Fruit fly (Drosophila melanogaster): ENCODE results near the gene MED1.

Gene MED1

DNA sequence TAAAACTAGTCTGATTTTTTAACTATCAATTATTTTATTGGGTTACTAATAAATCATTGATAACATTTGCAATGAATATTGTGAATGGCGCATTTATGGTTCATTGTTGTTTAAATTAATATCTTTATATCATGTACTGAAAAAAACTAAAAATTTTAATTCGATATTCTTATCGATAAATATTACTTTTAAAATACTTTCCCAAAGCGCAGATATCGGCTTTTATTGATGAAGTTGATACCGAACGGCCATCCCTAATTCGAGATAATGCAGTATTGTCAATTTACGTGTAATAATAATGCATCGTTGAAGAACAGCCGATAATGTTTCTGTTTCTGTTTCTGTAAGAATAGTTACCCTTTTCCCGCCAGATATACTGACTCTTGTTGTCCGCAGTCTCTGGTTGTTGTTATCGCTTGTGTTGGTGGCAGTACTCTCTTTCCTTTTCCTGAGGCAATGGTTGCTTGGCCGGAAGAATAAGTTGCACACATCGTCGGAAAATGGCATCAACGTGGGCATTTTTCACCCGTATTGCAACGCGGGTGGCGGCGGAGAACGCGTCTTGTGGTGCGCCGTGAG is 8.1 kb downstream of the MED1 start (continued):
- TF ChIP-seq knrl (GFP tag; IDR thresholded peaks at IDR 0.05; ENCODE audit: partially characterized antibody) (no peak), CG3726 (GFP tag; IDR thresholded peaks at IDR 0.05) (no peak), CG2889 (GFP tag; IDR thresholded peaks at IDR 0.05) (no peak), pros (GFP tag; optimal IDR thresholded peaks at IDR 0.05) (no peak), CG8281 (tag; optimal IDR thresholded peaks at IDR 0.05) (peak; percentile 94), unc-4 (GFP tag; IDR thresholded peaks at IDR 0.05; ENCODE audit: partially characterized antibody) (peak; percentile 82), row (GFP tag; IDR thresholded peaks at IDR 0.05) (no peak; the same call in 2 of the 3 replicates), ci (GFP tag; IDR thresholded peaks at IDR 0.05) (no peak), ac (GFP tag; optimal IDR thresholded peaks at IDR 0.05) (no peak), Lpt (GFP tag; optimal IDR thresholded peaks at IDR 0.05) (no peak), eyg (GFP tag; optimal IDR thresholded peaks at IDR 0.05) (no peak), CG17186 (GFP tag; optimal IDR thresholded peaks at IDR 0.05) (peak; percentile 47), oc (tag; optimal IDR thresholded peaks at IDR 0.05) (no peak), CG9797 (GFP tag; optimal IDR thresholded peaks at IDR 0.05) (peak; percentile 2), CG1647 (GFP tag; optimal IDR thresholded peaks at IDR 0.05) (no peak), tll (GFP tag; optimal IDR thresholded peaks at IDR 0.05) (no peak), CG14441 (GFP tag; IDR thresholded peaks at IDR 0.05) (no peak), CG8478 (optimal IDR thresholded peaks at IDR 0.05) (no peak), ro (GFP tag; IDR thresholded peaks at IDR 0.05) (no peak), GATAe (GFP tag; conservative IDR thresholded peaks at IDR 0.05) (no peak), CG12391 (tag; optimal IDR thresholded peaks at IDR 0.05) (no peak), chinmo (GFP tag; IDR thresholded peaks at IDR 0.05; ENCODE audit: partially characterized antibody) (peak; percentile 78; the same call in 2 of the 4 replicates), Gsc (GFP tag; IDR thresholded peaks at IDR 0.05) (no peak), Dip3 (GFP tag; optimal IDR thresholded peaks at IDR 0.05) (no peak), Lim3 (GFP tag; IDR thresholded peaks at IDR 0.05) (no peak), MBD-R2 (GFP tag; IDR thresholded peaks at IDR 0.05) (peak; percentile 60; the same call in 1 of the 2 replicates), CG3995 (GFP tag; optimal IDR thresholded peaks at IDR 0.05) (peak; percentile 97), CG13424 (tag; optimal IDR thresholded peaks at IDR 0.05) (no peak), CG4617 (GFP tag; optimal IDR thresholded peaks at IDR 0.05; ENCODE audit: borderline replicate concordance) (peak; percentile 76)

DNA sequence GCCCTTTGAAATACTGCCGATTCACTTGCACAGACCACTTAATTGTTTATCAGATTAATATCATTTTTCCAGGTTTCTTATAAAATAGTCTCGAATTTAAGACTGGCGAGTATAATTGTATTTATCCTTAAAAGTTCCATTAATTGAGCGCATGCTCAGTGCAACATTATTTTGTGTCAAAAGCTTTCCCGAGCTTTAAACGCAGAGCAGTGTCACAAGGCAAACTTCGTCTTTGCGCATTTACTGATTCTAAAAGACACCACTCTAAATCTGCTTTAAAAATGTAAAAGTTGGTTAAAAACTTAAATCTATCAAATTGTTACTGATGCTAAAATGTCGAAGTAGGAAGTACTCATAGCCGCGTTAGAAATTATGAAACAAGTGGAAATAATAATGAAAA is 8.7 kb downstream of the MED1 start, which contains the start of the genes CG7166 and Alg11:
Gene CG7166, minus strand, starts transcription at position 101 of the 400 bp plus-strand sequence.
Gene Alg11, plus strand, starts transcription at position 260 of the 400 bp plus-strand sequence.
- TF ChIP-seq Hr3 (GFP tag; optimal IDR thresholded peaks at IDR 0.05) (no peak), eyg (GFP tag; optimal IDR thresholded peaks at IDR 0.05) (no peak), ewg (GFP tag; optimal IDR thresholded peaks at IDR 0.05) (peak; percentile 88), sens (GFP tag) (peak; percentile 56), CG18011 (GFP tag; optimal IDR thresholded peaks at IDR 0.05) (no peak), CG31365 (tag; optimal IDR thresholded peaks at IDR 0.05) (no peak)

DNA sequence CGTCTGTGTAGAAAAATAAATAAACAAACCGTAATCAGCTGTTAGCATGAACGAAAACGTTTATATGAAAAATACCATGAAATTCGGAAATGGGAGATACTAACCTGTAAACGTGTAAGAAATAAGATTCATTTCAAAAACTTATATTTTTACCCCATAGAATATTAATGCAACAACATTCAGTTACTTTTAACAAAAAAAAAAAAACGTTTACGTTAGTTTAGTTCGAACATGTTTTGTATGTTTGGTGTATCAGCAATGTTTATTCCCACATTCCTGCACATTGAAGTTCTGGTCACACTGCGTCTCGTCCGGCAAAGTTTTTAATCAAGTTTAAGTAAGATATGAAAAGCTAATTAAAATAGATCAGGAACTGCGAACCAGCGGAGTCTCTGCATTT is 16.9 kb downstream of the MED1 start, which contains the start of the genes S1P and CG11307:
Gene S1P, minus strand, starts transcription at position 23 of the 400 bp plus-strand sequence.
Gene CG11307, plus strand, starts transcription at position 270 of the 400 bp plus-strand sequence.
- TF ChIP-seq CHES-1-like (GFP tag; optimal IDR thresholded peaks at IDR 0.05), result no peak
- peak; percentile 20 for TF ChIP-seq YL-1 (GFP tag; optimal IDR thresholded peaks at IDR 0.05)
- TF ChIP-seq org-1 (GFP tag; optimal IDR thresholded peaks at IDR 0.05), result no peak
- TF ChIP-seq lola (GFP tag; optimal IDR thresholded peaks at IDR 0.05), result peak in 1 of 3 experiments; percentile 11
- no peak for TF ChIP-seq CG7372 (GFP tag; IDR thresholded peaks at IDR 0.05)
- TF ChIP-seq Lhr (GFP tag; optimal IDR thresholded peaks at IDR 0.05), result peak; percentile 31
- peak; percentile 15 for TF ChIP-seq Sry-δ (GFP tag; optimal IDR thresholded peaks at IDR 0.05)
- no peak for TF ChIP-seq ems (GFP tag; optimal IDR thresholded peaks at IDR 0.05)
- peak; percentile 86 for TF ChIP-seq scrt (GFP tag; optimal IDR thresholded peaks at IDR 0.05)
- TF ChIP-seq CG15696 (tag; optimal IDR thresholded peaks at IDR 0.05), result no peak
- TF ChIP-seq Rx (GFP tag; IDR thresholded peaks at IDR 0.05), result no peak
- peak; percentile 37 for TF ChIP-seq pzg (GFP tag; optimal IDR thresholded peaks at IDR 0.05)
- TF ChIP-seq otp (GFP tag; IDR thresholded peaks at IDR 0.05), result no peak
- TF ChIP-seq CG8944 (GFP tag; optimal IDR thresholded peaks at IDR 0.05), result no peak
- no peak for TF ChIP-seq CG1024 (GFP tag; IDR thresholded peaks at IDR 0.05)
- peak; percentile 75 for TF ChIP-seq CG9797 (GFP tag; optimal IDR thresholded peaks at IDR 0.05)
- no peak for TF ChIP-seq CG8765 (GFP tag; IDR thresholded peaks at IDR 0.05)
- TF ChIP-seq Hr3 (GFP tag; optimal IDR thresholded peaks at IDR 0.05), result no peak
